Worm (Caenorhabditis elegans) whole organism, young adult: ENCODE data around the gene gst-2.

ENCODE experiments used
- B0019.2 ChIP-seq: fragments of 200-800 bp; sonication (Bioruptor generic); conservative IDR thresholded peaks from 2 replicates; pipeline ENCODE4 v1.3.6; 2022; ENCODE audit warnings: missing genetic modification reagents, missing genetic modification characterization, missing compliant biosample characterization
- F22D6.2 ChIP-seq: sonication (generic microtip); optimal IDR thresholded peaks from 2 replicates; lab custom pipeline; 2016; ENCODE audit warnings: mild to moderate bottlenecking, missing genetic modification characterization, missing compliant biosample characterization
- F33H1.4 ChIP-seq: fragments of 200-800 bp; sonication (Bioruptor generic); IDR thresholded peaks from 2 replicates; pipeline ENCODE4 v1.3.6; 2022; ENCODE audit warnings: missing genetic modification reagents, missing genetic modification characterization, missing compliant biosample characterization
- Y67H2A.10 ChIP-seq: fragments of 200-800 bp; sonication (Bioruptor generic); conservative IDR thresholded peaks from 2 replicates; pipeline ENCODE4 v1.3.6; 2022; ENCODE audit warnings: missing genetic modification reagents, missing genetic modification characterization, missing compliant biosample characterization
- atf-7 ChIP-seq: sonication (generic microtip); optimal IDR thresholded peaks from 2 replicates; lab custom pipeline; 2017; ENCODE audit warnings: mild to moderate bottlenecking, missing genetic modification characterization, missing compliant biosample characterization
- attf-5 ChIP-seq: fragments of 200-800 bp; sonication (Bioruptor generic); optimal IDR thresholded peaks from 2 replicates; lab custom pipeline; 2018; ENCODE audit warnings: mild to moderate bottlenecking, missing genetic modification characterization, missing compliant biosample characterization
- attf-6 ChIP-seq: fragments of 200-800 bp; sonication (Bioruptor generic); IDR thresholded peaks from 2 replicates; pipeline ENCODE4 v1.3.6; 2022; ENCODE audit warnings: missing genetic modification reagents, missing genetic modification characterization, missing compliant biosample characterization
- cebp-1 ChIP-seq, 2 experiments: fragments of 200-800 bp in 1 of 2; sonication (Bioruptor generic) in 1 of 2; sonication (generic microtip) in 1 of 2; IDR thresholded peaks in 1 of 2; optimal IDR thresholded peaks in 1 of 2; 2 replicates each; pipeline versions ENCODE4 v1.3.6 to Lab custom; 2017 to 2022; ENCODE audit warnings: missing compliant biosample characterization in 2 of 2, missing genetic modification characterization in 2 of 2, mild to moderate bottlenecking in 1 of 2, missing genetic modification reagents in 1 of 2, moderate library complexity in 1 of 2
- chd-7 ChIP-seq: sonication (generic microtip); optimal IDR thresholded peaks from 2 replicates; lab custom pipeline; 2016; ENCODE audit warnings: mild to moderate bottlenecking, missing genetic modification characterization, moderate library complexity, missing compliant biosample characterization
- dpl-1 ChIP-seq: fragments of 150-350 bp; optimal IDR thresholded peaks from 2 replicates; lab custom pipeline; 2014; ENCODE audit warnings: missing biosample characterization, missing genetic modification reagents, missing genetic modification characterization
- egl-18 ChIP-seq: fragments of 200-800 bp; sonication (Bioruptor generic); IDR thresholded peaks from 2 replicates; pipeline ENCODE4 v1.3.6; 2022; ENCODE audit warnings: missing genetic modification reagents, missing genetic modification characterization, missing compliant biosample characterization
- ekl-4 ChIP-seq: fragments of 200-800 bp; sonication (Bioruptor generic); IDR thresholded peaks from 2 replicates; pipeline ENCODE4 v1.3.6; 2022; ENCODE audit warnings: missing genetic modification reagents, missing genetic modification characterization, missing compliant biosample characterization
- fkh-3 ChIP-seq: sonication (generic microtip); optimal IDR thresholded peaks from 2 replicates; lab custom pipeline; 2016; ENCODE audit warnings: mild to moderate bottlenecking, missing genetic modification characterization, missing compliant biosample characterization
- hrde-1 ChIP-seq: sonication (generic microtip); optimal IDR thresholded peaks from 2 replicates; lab custom pipeline; 2016; ENCODE audit warnings: missing genetic modification characterization, mild to moderate bottlenecking, missing compliant biosample characterization, moderate library complexity, missing genotype, missing genetic modification reagents, borderline replicate concordance
- lin-26 ChIP-seq: fragments of 200-800 bp; sonication (Bioruptor generic); IDR thresholded peaks from 2 replicates; pipeline ENCODE4 v1.3.6; 2022; ENCODE audit warnings: missing genetic modification reagents, missing genetic modification characterization, missing compliant biosample characterization
- madf-6 ChIP-seq: fragments of 200-800 bp; sonication (Bioruptor generic); IDR thresholded peaks from 2 replicates; pipeline ENCODE4 v1.3.6; 2022; ENCODE audit warnings: missing genetic modification reagents, missing genetic modification characterization, missing compliant biosample characterization
- madf-8 ChIP-seq: fragments of 200-800 bp; sonication (Bioruptor generic); conservative IDR thresholded peaks from 2 replicates; pipeline ENCODE4 v1.3.6; 2022; ENCODE audit warnings: missing genetic modification reagents, missing genetic modification characterization, missing compliant biosample characterization
- mxl-1 ChIP-seq: sonication (generic microtip); optimal IDR thresholded peaks from 2 replicates; lab custom pipeline; 2016; ENCODE audit warnings: missing genetic modification characterization, missing compliant biosample characterization
- nfyb-1 ChIP-seq: fragments of 200-800 bp; sonication (Bioruptor generic); IDR thresholded peaks from 2 replicates; pipeline ENCODE4 v1.3.6; 2022; ENCODE audit warnings: missing genetic modification reagents, missing genetic modification characterization, missing compliant biosample characterization
- nhr-27 ChIP-seq: fragments of 200-800 bp; sonication (Bioruptor generic); optimal IDR thresholded peaks from 2 replicates; lab custom pipeline; 2018; ENCODE audit warnings: mild to moderate bottlenecking, missing genetic modification characterization, moderate library complexity, missing compliant biosample characterization
- nhr-80 ChIP-seq: sonication (generic microtip); optimal IDR thresholded peaks from 2 replicates; lab custom pipeline; 2016; ENCODE audit warnings: missing genetic modification characterization, missing compliant biosample characterization
- repo-1 ChIP-seq: sonication (generic microtip); optimal IDR thresholded peaks from 2 replicates; lab custom pipeline; 2017; ENCODE audit warnings: mild to moderate bottlenecking, missing genetic modification characterization, missing compliant biosample characterization
- snpc-1.3 ChIP-seq: sonication (generic microtip); optimal IDR thresholded peaks from 2 replicates; lab custom pipeline; 2017; ENCODE audit warnings: missing genetic modification characterization, mild to moderate bottlenecking, missing compliant biosample characterization, antibody characterized with exemption, moderate library complexity, missing genotype, missing genetic modification reagents; ENCODE audit not compliant: insufficient read depth
- snpc-4 ChIP-seq, 5 experiments: fragments of 150-350 bp in 1 of 5; sonication (generic microtip) in 4 of 5; optimal IDR thresholded peaks; 2 replicates each; lab custom pipeline; 2014 to 2018; ENCODE audit warnings: missing genetic modification characterization in 5 of 5, missing biosample characterization in 3 of 5, antibody characterized with exemption in 2 of 5, mild to moderate bottlenecking in 2 of 5, missing compliant biosample characterization in 2 of 5, missing genotype in 2 of 5, moderate library complexity in 2 of 5, missing genetic modification reagents in 1 of 5
- sptf-2 ChIP-seq: fragments of 200-800 bp; sonication (Bioruptor generic); optimal IDR thresholded peaks from 2 replicates; lab custom pipeline; 2018; ENCODE audit warnings: mild to moderate bottlenecking, missing genetic modification characterization, missing compliant biosample characterization
- zim-3 ChIP-seq: sonication (generic microtip); optimal IDR thresholded peaks from 2 replicates; lab custom pipeline; 2017; ENCODE audit warnings: mild to moderate bottlenecking, missing genetic modification characterization, moderate library complexity, missing compliant biosample characterization
- ztf-25 ChIP-seq: fragments of 200-800 bp; sonication (Bioruptor generic); IDR thresholded peaks from 2 replicates; pipeline ENCODE4 v1.3.6; 2022; ENCODE audit warnings: missing genetic modification reagents, missing genetic modification characterization, missing compliant biosample characterization
- ztf-26 ChIP-seq: sonication (generic microtip); optimal IDR thresholded peaks from 2 replicates; lab custom pipeline; 2017; ENCODE audit warnings: missing genetic modification characterization, missing compliant biosample characterization
- ztf-28 ChIP-seq: fragments of 200-800 bp; sonication (Bioruptor generic); IDR thresholded peaks from 2 replicates; pipeline ENCODE4 v1.3.6; 2022; ENCODE audit warnings: missing genetic modification reagents, missing genetic modification characterization, missing compliant biosample characterization

Gene gst-2

DNA sequence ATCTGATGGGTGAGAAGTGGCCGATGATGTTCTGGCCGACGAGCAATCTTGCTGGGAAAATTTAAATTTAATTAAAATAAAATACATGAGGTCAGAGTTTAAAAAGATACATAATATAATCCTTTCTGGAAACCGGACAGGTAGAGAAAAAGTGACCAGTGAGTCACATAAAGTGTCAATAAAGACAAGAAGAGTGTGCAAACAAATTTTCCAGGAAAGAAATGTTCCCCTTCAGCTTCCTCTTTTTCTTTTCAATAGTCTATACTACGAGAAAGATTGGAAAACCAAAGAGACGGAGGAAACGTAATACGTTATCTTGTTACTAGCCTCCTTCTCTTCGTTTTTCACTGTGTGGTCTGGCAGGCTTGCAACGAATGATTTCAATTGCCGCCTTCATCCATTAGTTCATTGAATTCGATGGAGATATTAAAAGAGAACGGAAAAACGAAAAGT is 8.7 kb upstream of the gst-2 start, which contains the start of gene tsp-12:
TSS of gene tsp-12 (minus strand) at position 51 of the 453 bp plus-strand sequence.
- TF ChIP-seq F33H1.4 (GFP tag; lab: Robert Waterston, UW) (no peak), sptf-2 (GFP tag; lab: Kevin White, UChicago) (no peak), Y67H2A.10 (no peak), zim-3 (tag; lab: Kevin White, UChicago) (no peak)
- TF ChIP-seq, all 124 proteins: peak for 0

DNA sequence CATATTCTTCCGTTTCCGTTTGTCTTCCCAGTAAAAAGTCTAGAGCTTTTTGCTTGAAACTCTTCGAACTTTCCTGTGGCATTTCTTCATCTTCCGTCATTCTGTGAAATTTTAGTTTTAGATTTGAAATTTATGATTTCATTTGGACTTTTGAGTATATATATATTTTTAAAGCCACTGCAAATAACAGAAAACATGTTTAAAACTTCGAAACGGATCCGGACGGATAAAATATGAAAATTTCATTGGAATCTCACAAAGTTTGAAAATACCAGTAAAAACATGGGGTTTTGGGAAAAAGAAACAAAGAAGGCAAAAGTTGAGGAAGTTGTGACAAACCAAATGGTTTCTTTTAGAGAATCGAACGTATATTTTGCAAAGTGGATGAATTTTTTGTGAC is 7.1 kb upstream of the gst-2 start, which contains the start of gene pigs-1:
TSS of gene pigs-1 (minus strand) at position 101 of the 400 bp plus-strand sequence.
- TF ChIP-seq hrde-1 (tag; lab: Kevin White, UChicago) (no peak), atf-7 (tag; lab: Kevin White, UChicago) (no peak), cebp-1 (GFP tag; IDR thresholded peaks at IDR 0.05; lab: Robert Waterston, UW) (no peak), cebp-1 (tag; optimal IDR thresholded peaks at IDR 0.05; lab: Kevin White, UChicago) (no peak), repo-1 (tag; lab: Kevin White, UChicago) (no peak), nfyb-1 (GFP tag; lab: Robert Waterston, UW) (no peak), dpl-1 (GFP tag; lab: Kevin White, UChicago) (no peak), ztf-28 (GFP tag; lab: Robert Waterston, UW) (no peak), Y67H2A.10 (no peak)
- TF ChIP-seq, all 124 proteins: peak for 0

DNA sequence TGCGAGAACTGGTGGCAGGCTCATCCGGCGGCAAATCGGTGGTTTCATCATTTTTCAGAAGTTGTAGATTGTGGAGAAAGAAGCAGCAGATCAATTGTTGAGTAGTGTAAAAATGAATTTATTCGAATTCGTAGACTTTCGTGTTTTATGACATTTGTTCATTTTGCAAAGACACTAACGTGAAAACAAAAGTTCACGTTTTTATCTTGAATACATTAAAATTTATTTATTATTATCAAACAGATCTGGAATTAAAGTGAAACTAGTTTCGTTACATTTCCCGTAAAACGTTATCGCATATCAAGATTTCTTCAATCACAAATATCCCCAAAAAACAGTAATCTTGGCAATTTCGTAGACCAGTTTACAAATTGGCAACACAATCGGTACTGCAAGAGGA is 5.0 kb upstream of the gst-2 start, which contains the start of gene T14G10.8:
TSS of gene T14G10.8 (minus strand) at position 101 of the 400 bp plus-strand sequence.
- TF ChIP-seq snpc-1.3 (tag; lab: Kevin White, UChicago), result no peak
- no peak for TF ChIP-seq F22D6.2
- no peak for TF ChIP-seq ztf-26 (tag; lab: Kevin White, UChicago)
- no peak for TF ChIP-seq attf-6 (GFP tag; lab: Robert Waterston, UW)

DNA sequence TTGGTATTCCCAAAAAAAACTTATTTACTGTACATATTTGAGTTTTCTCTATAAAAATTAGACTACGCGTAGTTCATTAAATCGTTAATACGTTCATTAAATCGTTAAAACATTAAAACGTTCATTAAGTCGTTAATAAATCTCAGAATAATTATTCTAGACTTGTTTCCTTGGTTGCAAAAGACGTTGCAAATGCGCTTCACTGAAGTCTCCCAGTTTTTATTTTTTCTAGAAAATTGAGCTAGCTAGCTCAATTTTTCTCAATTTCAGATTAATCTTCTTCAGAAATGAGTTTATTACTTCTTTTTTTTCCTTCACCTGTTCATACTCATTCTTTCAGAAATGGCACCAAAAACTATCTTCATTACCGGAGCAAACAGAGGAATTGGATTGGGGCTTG is 3.0 kb upstream of the gst-2 start:
- TF ChIP-seq B0019.2 (GFP tag; lab: Robert Waterston, UW) (no peak), madf-8 (peak; percentile 60), madf-6 (GFP tag; lab: Robert Waterston, UW) (peak; percentile 76)

DNA sequence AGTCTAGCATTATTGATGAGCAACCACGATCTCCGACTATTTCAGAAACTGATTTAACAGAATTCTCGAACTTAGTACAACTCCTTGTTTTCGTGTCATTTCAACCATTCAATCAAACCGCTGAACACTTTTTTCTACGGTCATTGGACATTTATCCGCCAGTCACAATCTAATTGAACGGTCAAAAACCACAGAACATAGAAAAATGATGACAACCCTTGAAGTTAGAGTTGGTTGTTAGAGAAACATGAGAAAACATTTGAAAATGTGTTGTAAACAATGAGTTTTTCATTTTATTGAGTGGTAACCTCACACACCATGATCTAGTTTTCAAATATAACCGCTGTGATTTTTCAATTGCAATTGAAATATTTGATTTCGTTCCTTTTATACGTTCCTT is 2.6 kb upstream of the gst-2 start:
- no peak for TF ChIP-seq ztf-25 (GFP tag; lab: Robert Waterston, UW)
- TF ChIP-seq egl-18 (GFP tag; lab: Robert Waterston, UW), result no peak
- no peak for TF ChIP-seq fkh-3
- no peak for TF ChIP-seq chd-7 (tag; lab: Kevin White, UChicago)
- TF ChIP-seq ekl-4 (GFP tag; lab: Robert Waterston, UW), result no peak
- no peak for TF ChIP-seq nhr-27 (tag; lab: Kevin White, UChicago)
- TF ChIP-seq lin-26 (GFP tag; lab: Robert Waterston, UW), result no peak
- TF ChIP-seq hrde-1 (tag; lab: Kevin White, UChicago), result no peak
- no peak for TF ChIP-seq attf-5 (GFP tag; lab: Kevin White, UChicago)
- no peak for TF ChIP-seq nhr-80 (tag; lab: Kevin White, UChicago)
- no peak for TF ChIP-seq snpc-4 (GFP tag; optimal IDR thresholded peaks at IDR 0.05; lab: Kevin White, UChicago)
- TF ChIP-seq snpc-4 (tag; optimal IDR thresholded peaks at IDR 0.05; lab: Kevin White, UChicago), result no peak
- no peak for TF ChIP-seq mxl-1 (tag; lab: Kevin White, UChicago)
- TF ChIP-seq, all 124 proteins: peak for 0
